Worm (Caenorhabditis elegans) whole organism, dauer: ENCODE data around the gene pud-1.1.
"Not testable (repeated sequence)": the region's sequence is repeated elsewhere in the genome, so short reads cannot be mapped to it uniquely, and the experiment has no call there.

Source experiments
- unc-62 ChIP-seq: sonication (generic microtip); optimal IDR thresholded peaks from 2 replicates; lab custom pipeline; 2017; ENCODE audit warnings: missing biosample characterization, missing genetic modification reagents, missing genetic modification characterization

Gene pud-1.1

DNA sequence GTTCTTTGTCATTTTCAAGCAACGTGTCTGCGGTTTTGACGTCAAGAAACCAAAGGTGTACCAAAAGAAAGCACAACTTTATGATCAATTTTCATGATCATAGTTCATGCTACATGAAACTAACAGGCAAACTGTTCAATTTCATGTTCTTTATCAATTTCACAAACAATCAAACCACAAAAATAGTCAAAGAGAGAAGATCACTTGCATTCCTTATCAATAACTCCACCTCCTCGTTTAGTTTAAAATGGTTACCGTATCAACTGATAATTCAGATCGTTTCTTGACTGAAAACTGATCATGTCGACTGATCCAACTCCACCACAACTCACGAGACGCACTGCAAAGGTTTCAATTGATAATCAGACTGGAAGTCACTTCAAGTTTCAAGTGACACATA is at the start of gene pud-1.1:
Gene pud-1.1 (plus strand): TSS at position 301 of the 400 bp plus-strand sequence.
- not testable (repeated sequence) for TF ChIP-seq unc-62 (GFP tag; lab: Kevin White, UChicago)

DNA sequence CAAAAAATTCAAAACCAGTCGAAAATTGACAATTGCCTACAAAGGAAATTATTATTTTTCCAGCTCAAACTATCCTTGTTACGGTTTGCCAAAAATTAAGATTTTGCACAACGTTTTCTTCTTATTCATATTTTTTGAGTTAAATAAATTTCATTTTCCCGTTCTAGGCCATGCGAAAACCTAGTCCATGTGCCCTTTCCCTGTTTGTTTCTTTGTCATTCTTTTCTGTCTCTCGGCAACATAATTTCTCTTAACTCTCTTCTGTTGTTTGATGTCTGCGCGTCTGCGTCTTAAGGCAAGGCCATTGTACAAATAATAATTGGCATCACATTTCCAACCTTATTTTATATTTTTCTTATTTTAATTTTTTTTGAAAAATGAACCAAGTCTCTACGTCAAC is 48.7 kb upstream of the pud-1.1 start, which contains the start of gene nhr-228:
Gene nhr-228 (plus strand): TSS at position 261 of the 400 bp plus-strand sequence.
- TF ChIP-seq unc-62 (GFP tag; lab: Kevin White, UChicago), result no peak

DNA sequence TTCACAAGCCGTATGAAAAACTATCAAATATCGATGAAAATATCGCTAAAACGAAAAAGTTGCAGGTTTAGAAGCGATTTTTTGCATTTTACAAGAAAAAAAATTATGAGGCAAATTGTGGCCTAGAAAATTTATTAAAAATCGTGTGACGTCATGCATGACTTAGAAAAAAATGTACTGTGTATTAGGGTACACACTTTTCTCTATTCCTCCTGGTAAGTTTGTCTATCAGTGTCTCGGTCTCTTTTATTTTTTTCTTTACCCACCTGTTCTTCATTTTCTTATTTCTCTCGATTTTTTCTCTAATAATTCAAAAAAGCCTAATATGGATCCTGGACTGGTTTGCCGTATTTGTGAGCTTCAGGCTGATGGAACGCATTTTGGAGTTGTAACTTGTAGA is 45.1 kb upstream of the pud-1.1 start, which contains the start of gene nhr-227:
Gene nhr-227 (plus strand): TSS at position 326 of the 400 bp plus-strand sequence.
- no peak for TF ChIP-seq unc-62 (GFP tag; lab: Kevin White, UChicago)

- no peak for TF ChIP-seq unc-62 (GFP tag; lab: Kevin White, UChicago)
Measured at ce11 chrV:2290329-2290728, 39.9 kb upstream of the pud-1.1 start, which contains the start of gene nhr-225. TSS of gene nhr-225 (minus strand) at chrV:2290474.

- no peak for TF ChIP-seq unc-62 (GFP tag; lab: Kevin White, UChicago)
Measured at ce11 chrV:2292240-2292639, 38.0 kb upstream of the pud-1.1 start, which contains the start of gene nhr-115. TSS of gene nhr-115 (plus strand) at chrV:2292540.

ce11 chrV:2294577-2294976 is 35.7 kb upstream of the pud-1.1 start, which contains the start of gene nhr-226:
TSS of gene nhr-226 (plus strand) at chrV:2294877.
- no peak for TF ChIP-seq unc-62 (GFP tag; lab: Kevin White, UChicago)

ce11 chrV:2300905-2301304 is 29.3 kb upstream of the pud-1.1 start, which contains the start of gene Y19D10B.8:
TSS of gene Y19D10B.8 (minus strand) at chrV:2301005.
- no peak for TF ChIP-seq unc-62 (GFP tag; lab: Kevin White, UChicago)

ce11 chrV:2303775-2304174 is 26.5 kb upstream of the pud-1.1 start, which contains the start of gene irld-15:
TSS of gene irld-15 (minus strand) at chrV:2303875.
- TF ChIP-seq unc-62 (GFP tag; lab: Kevin White, UChicago), result no peak

ce11 chrV:2306383-2306782 is 23.8 kb upstream of the pud-1.1 start:
- no peak for TF ChIP-seq unc-62 (GFP tag; lab: Kevin White, UChicago)

DNA sequence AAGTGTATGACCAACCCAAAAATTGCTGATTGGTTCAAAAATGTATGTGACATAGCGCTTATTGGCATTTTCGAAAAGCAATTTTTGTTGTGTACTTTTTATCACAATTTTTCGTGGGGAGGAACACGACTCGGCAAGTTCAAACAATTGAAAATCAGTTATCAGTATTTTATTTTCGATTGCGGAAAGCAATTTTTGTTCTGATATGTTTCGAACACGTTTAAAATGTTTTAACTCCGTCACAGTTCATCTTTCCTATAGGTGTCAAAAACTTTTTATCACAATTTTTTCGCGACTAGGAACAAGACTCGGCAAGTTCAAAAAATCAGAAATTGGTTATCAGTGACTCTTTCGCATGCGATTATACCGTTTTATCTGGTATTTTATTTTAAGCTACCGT is 22.0 kb upstream of the pud-1.1 start:
- TF ChIP-seq unc-62 (GFP tag; lab: Kevin White, UChicago), result no peak

DNA sequence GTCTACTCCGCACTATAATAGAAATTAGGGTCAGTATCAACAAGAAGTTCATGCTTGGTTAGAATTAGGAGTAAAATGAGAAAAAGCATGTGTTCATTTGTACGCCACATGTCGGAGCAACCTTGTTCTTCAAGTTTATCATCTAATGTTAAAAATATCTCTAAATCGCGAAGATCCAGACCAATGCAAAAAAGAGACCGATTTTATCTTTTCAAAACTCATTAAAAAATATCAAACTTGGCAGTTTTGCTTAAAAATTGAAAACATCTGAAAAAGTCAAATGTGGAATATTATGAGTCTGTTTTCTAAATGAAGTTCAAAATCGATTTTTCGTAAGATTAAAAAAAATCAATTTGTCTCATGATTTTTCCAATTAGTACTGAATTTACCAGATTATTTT is 9.2 kb upstream of the pud-1.1 start, which contains the start of gene Y19D10B.6:
Gene Y19D10B.6 (minus strand): TSS at position 101 of the 400 bp plus-strand sequence.
- not testable (repeated sequence) for TF ChIP-seq unc-62 (GFP tag; lab: Kevin White, UChicago)

DNA sequence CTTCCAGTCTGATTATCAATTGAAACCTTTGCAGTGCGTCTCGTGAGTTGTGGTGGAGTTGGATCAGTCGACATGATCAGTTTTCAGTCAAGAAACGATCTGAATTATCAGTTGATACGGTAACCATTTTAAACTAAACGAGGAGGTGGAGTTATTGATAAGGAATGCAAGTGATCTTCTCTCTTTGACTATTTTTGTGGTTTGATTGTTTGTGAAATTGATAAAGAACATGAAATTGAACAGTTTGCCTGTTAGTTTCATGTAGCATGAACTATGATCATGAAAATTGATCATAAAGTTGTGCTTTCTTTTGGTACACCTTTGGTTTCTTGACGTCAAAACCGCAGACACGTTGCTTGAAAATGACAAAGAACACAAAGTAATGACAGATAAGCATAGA is 7.8 kb upstream of the pud-1.1 start, which contains the start of gene pud-1.2:
Gene pud-1.2 (minus strand): TSS at position 101 of the 400 bp plus-strand sequence.
- TF ChIP-seq unc-62 (GFP tag; lab: Kevin White, UChicago), result not testable (repeated sequence)

DNA sequence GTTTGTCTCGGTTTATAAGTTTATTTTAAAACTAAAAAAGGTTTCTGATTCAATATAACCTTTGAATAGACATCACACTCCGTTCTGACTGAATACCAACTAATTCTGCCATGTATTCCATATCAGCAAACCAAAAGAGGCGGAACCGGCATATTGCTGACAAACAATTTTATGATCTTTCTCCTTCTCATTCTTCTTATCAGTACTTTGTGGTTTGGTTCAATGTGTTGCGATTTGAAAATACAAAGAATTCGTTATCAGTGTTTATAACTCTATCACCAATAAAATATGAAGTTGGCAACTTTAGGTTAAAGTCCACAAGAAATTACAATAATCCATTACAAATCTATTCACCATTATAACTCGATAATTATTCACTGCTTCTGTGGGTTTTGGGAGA is 6.0 kb upstream of the pud-1.1 start:
- no peak for TF ChIP-seq unc-62 (GFP tag; lab: Kevin White, UChicago)

- TF ChIP-seq unc-62 (GFP tag; lab: Kevin White, UChicago), result no peak
Measured at ce11 chrV:2325052-2325451, 5.2 kb upstream of the pud-1.1 start, which contains the start of gene pud-3. TSS of gene pud-3 (minus strand) at chrV:2325152.

- no peak for TF ChIP-seq unc-62 (GFP tag; lab: Kevin White, UChicago)
Measured at ce11 chrV:2326378-2326777, 3.9 kb upstream of the pud-1.1 start, which contains the start of gene pud-4. TSS of gene pud-4 (plus strand) at chrV:2326678.

DNA sequence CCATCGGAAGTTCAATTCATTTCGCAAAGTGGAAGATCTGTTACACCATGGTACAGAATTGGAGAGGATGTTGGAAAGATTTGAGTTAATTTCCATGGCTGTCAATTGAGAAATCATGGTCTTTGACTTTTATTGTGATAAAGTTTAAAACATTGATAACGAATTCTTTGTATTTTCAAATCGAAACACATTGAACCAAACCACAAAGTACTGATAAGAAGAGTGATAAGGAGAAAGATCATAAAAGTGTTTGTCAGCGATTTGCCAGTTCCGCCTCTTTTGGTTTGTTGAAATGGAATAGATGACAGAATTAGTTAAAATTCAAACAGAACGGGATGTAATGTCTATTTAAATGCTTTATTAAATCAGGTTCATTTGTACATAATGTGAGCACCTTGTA is 3.1 kb upstream of the pud-1.1 start:
- no peak for TF ChIP-seq unc-62 (GFP tag; lab: Kevin White, UChicago)

ce11 chrV:2331616-2332015 is 1.4 kb downstream of the pud-1.1 start, which contains the start of gene irld-32:
TSS of gene irld-32 (plus strand) at chrV:2331916.
- TF ChIP-seq unc-62 (GFP tag; lab: Kevin White, UChicago), result not testable (repeated sequence)
